Worm (Caenorhabditis elegans) whole organism, mixed stage, embryonic: ENCODE results near the gene Y73F8A.14.

Experiments used
- M03D4.4 ChIP-seq: sonication (generic microtip); optimal IDR thresholded peaks from 2 replicates; lab custom pipeline; 2017; ENCODE audit warnings: mild to moderate bottlenecking, missing genetic modification characterization, missing compliant biosample characterization
- bed-3 ChIP-seq: fragments of 200-800 bp; sonication (Bioruptor generic); optimal IDR thresholded peaks from 3 replicates; lab custom pipeline; 2018; ENCODE audit warnings: mild to moderate bottlenecking, missing genetic modification characterization, moderate library complexity, missing compliant biosample characterization
- blmp-1 ChIP-seq: fragments of 150-350 bp; optimal IDR thresholded peaks from 2 replicates; lab custom pipeline; 2014; ENCODE audit warnings: missing biosample characterization, missing genetic modification characterization
- ceh-39 ChIP-seq: fragments of 150-350 bp; optimal IDR thresholded peaks from 2 replicates; lab custom pipeline; 2014; ENCODE audit warnings: missing biosample characterization, missing genetic modification characterization
- ceh-43 ChIP-seq: fragments of 200-800 bp; sonication (Bioruptor generic); optimal IDR thresholded peaks from 2 replicates; lab custom pipeline; 2018; ENCODE audit warnings: mild to moderate bottlenecking, missing genetic modification characterization, moderate library complexity, missing compliant biosample characterization
- ceh-83 ChIP-seq: fragments of 200-800 bp; sonication (Bioruptor generic); optimal IDR thresholded peaks from 2 replicates; lab custom pipeline; 2018; ENCODE audit warnings: mild to moderate bottlenecking, missing genetic modification characterization, missing compliant biosample characterization
- ces-1 ChIP-seq: fragments of 150-350 bp; optimal IDR thresholded peaks from 2 replicates; lab custom pipeline; 2014; ENCODE audit warnings: missing biosample characterization, missing genetic modification reagents, missing genetic modification characterization
- cnd-1 ChIP-seq: fragments of 200-800 bp; sonication (Bioruptor generic); optimal IDR thresholded peaks from 2 replicates; lab custom pipeline; 2018; ENCODE audit warnings: mild to moderate bottlenecking, missing genetic modification characterization, missing compliant biosample characterization
- drap-1 ChIP-seq: fragments of 200-800 bp; sonication (Bioruptor generic); optimal IDR thresholded peaks from 3 replicates; lab custom pipeline; 2018; ENCODE audit warnings: mild to moderate bottlenecking, missing genetic modification characterization, missing compliant biosample characterization
- elt-1 ChIP-seq: sonication (generic microtip); optimal IDR thresholded peaks from 2 replicates; lab custom pipeline; 2017; ENCODE audit warnings: missing genetic modification characterization, mild to moderate bottlenecking, missing compliant biosample characterization, antibody characterized with exemption, moderate library complexity, borderline replicate concordance; ENCODE audit not compliant: insufficient read depth
- elt-3 ChIP-seq: fragments of 150-350 bp; optimal IDR thresholded peaks from 2 replicates; lab custom pipeline; 2014; ENCODE audit warnings: missing biosample characterization, missing genetic modification characterization
- flh-1 ChIP-seq: fragments of 200-800 bp; sonication (Bioruptor generic); optimal IDR thresholded peaks from 2 replicates; lab custom pipeline; 2018; ENCODE audit warnings: mild to moderate bottlenecking, missing genetic modification characterization, moderate library complexity, missing compliant biosample characterization
- ham-2 ChIP-seq: fragments of 200-800 bp; sonication (Bioruptor generic); optimal IDR thresholded peaks from 2 replicates; lab custom pipeline; 2018; ENCODE audit warnings: mild to moderate bottlenecking, missing genetic modification characterization, missing compliant biosample characterization
- hlh-1 ChIP-seq: fragments of 150-350 bp; optimal IDR thresholded peaks from 2 replicates; lab custom pipeline; 2014; ENCODE audit warnings: missing biosample characterization, missing genetic modification reagents, missing genetic modification characterization
- lin-13 ChIP-seq: fragments of 150-350 bp; optimal IDR thresholded peaks from 2 replicates; lab custom pipeline; 2014; ENCODE audit warnings: missing biosample characterization, missing genetic modification characterization
- lin-32 ChIP-seq: fragments of 200-800 bp; sonication (Bioruptor generic); optimal IDR thresholded peaks from 2 replicates; lab custom pipeline; 2018; ENCODE audit warnings: mild to moderate bottlenecking, missing genetic modification characterization, missing compliant biosample characterization
- lsy-2 ChIP-seq: fragments of 150-350 bp; optimal IDR thresholded peaks from 2 replicates; lab custom pipeline; 2014; ENCODE audit warnings: missing biosample characterization, missing genetic modification characterization
- mab-5 ChIP-seq: fragments of 150-350 bp; optimal IDR thresholded peaks from 2 replicates; lab custom pipeline; 2014; ENCODE audit warnings: missing biosample characterization, missing genetic modification characterization
- mep-1 ChIP-seq: fragments of 150-350 bp; optimal IDR thresholded peaks from 2 replicates; lab custom pipeline; 2017; ENCODE audit warnings: missing biosample characterization, missing genetic modification reagents, missing genetic modification characterization, inconsistent platforms
- mls-2 ChIP-seq: sonication (generic microtip); optimal IDR thresholded peaks from 2 replicates; lab custom pipeline; 2016; ENCODE audit warnings: mild to moderate bottlenecking, missing genetic modification characterization, moderate library complexity, missing compliant biosample characterization
- nhr-12 ChIP-seq: fragments of 150-350 bp; optimal IDR thresholded peaks from 2 replicates; lab custom pipeline; 2014; ENCODE audit warnings: missing biosample characterization, missing genetic modification characterization
- nhr-2 ChIP-seq: fragments of 150-350 bp; optimal IDR thresholded peaks from 2 replicates; lab custom pipeline; 2014; ENCODE audit warnings: missing biosample characterization, missing genetic modification characterization
- nhr-237 ChIP-seq: fragments of 150-350 bp; optimal IDR thresholded peaks from 2 replicates; lab custom pipeline; 2014; ENCODE audit warnings: missing biosample characterization, missing genetic modification characterization
- nhr-28 ChIP-seq: fragments of 150-350 bp; optimal IDR thresholded peaks from 2 replicates; lab custom pipeline; 2014; ENCODE audit warnings: missing biosample characterization, missing genetic modification characterization
- nhr-76 ChIP-seq: sonication (generic microtip); optimal IDR thresholded peaks from 2 replicates; lab custom pipeline; 2017; ENCODE audit warnings: missing biosample characterization, missing genetic modification characterization
- pha-4 ChIP-seq: fragments of 150-350 bp; optimal IDR thresholded peaks from 2 replicates; lab custom pipeline; 2018; ENCODE audit warnings: missing biosample characterization, missing genetic modification reagents, missing genetic modification characterization
- sem-2 ChIP-seq: fragments of 200-800 bp; sonication (Bioruptor generic); optimal IDR thresholded peaks from 2 replicates; lab custom pipeline; 2018; ENCODE audit warnings: mild to moderate bottlenecking, missing genetic modification characterization, missing compliant biosample characterization
- snpc-4 ChIP-seq: fragments of 150-350 bp; optimal IDR thresholded peaks from 2 replicates; lab custom pipeline; 2014; ENCODE audit warnings: missing biosample characterization, missing genetic modification characterization
- sptf-1 ChIP-seq: sonication (generic microtip); optimal IDR thresholded peaks from 2 replicates; lab custom pipeline; 2017; ENCODE audit warnings: mild to moderate bottlenecking, missing genetic modification characterization, moderate library complexity, missing compliant biosample characterization
- tbx-8 ChIP-seq: fragments of 200-800 bp; sonication (Bioruptor generic); optimal IDR thresholded peaks from 2 replicates; lab custom pipeline; 2018; ENCODE audit warnings: mild to moderate bottlenecking, missing genetic modification characterization, moderate library complexity, missing compliant biosample characterization
- unc-120 ChIP-seq: sonication (generic microtip); optimal IDR thresholded peaks from 2 replicates; lab custom pipeline; 2017; ENCODE audit warnings: missing genetic modification characterization, missing compliant biosample characterization; ENCODE audit not compliant: poor library complexity, severe bottlenecking
- unc-39 ChIP-seq: fragments of 150-350 bp; optimal IDR thresholded peaks from 2 replicates; lab custom pipeline; 2014; ENCODE audit warnings: missing biosample characterization, missing genetic modification characterization
- unc-62 ChIP-seq: fragments of 150-350 bp; optimal IDR thresholded peaks from 2 replicates; lab custom pipeline; 2014; ENCODE audit warnings: missing biosample characterization, missing genetic modification reagents, missing genetic modification characterization
- zip-8 ChIP-seq: fragments of 150-350 bp; optimal IDR thresholded peaks from 2 replicates; lab custom pipeline; 2014; ENCODE audit warnings: missing biosample characterization, missing genetic modification characterization
- ztf-11 ChIP-seq: fragments of 150-350 bp; optimal IDR thresholded peaks from 2 replicates; lab custom pipeline; 2014; ENCODE audit warnings: missing biosample characterization, missing genetic modification characterization

Gene Y73F8A.14

DNA sequence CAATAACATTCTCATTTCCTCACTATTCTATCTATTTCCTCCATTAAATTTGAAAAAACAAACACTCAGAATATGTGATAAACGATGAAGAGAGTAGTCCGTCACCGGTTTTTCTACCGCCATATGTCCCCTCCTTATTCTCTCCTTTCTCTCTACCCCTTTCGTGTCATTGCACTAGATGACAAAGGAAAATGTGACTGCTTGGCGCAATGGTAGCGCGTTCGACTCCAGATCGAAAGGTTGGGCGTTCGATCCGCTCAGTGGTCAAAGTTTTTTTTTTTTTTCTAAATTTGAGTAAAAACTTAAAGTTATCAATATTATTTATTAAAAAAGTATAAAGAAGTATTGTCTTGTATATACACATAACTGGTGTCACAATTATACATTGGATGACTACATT, 29.4 kb downstream of the Y73F8A.14 start:
- no peak for TF ChIP-seq nhr-237
- no peak for TF ChIP-seq ztf-11
- no peak for TF ChIP-seq mls-2 (tag; lab: Kevin White, UChicago)
- TF ChIP-seq ces-1 (GFP tag; lab: Kevin White, UChicago), result no peak
- no peak for TF ChIP-seq unc-62 (GFP tag; lab: Kevin White, UChicago)
- TF ChIP-seq drap-1, result no peak
- no peak for TF ChIP-seq elt-1 (tag; lab: Kevin White, UChicago)
- TF ChIP-seq ceh-43 (GFP tag; lab: Kevin White, UChicago), result peak; percentile 36
- no peak for TF ChIP-seq mab-5 (tag; lab: Kevin White, UChicago)
- peak; percentile 18 for TF ChIP-seq lin-32 (GFP tag; lab: Kevin White, UChicago)
- no peak for TF ChIP-seq lin-13 (tag; lab: Kevin White, UChicago)
- TF ChIP-seq cnd-1 (tag; lab: Kevin White, UChicago), result no peak
- no peak for TF ChIP-seq flh-1 (GFP tag; lab: Kevin White, UChicago)
- no peak for TF ChIP-seq nhr-12 (tag; lab: Kevin White, UChicago)
- TF ChIP-seq sptf-1 (tag; lab: Kevin White, UChicago), result no peak
- no peak for TF ChIP-seq blmp-1 (tag; lab: Kevin White, UChicago)
- TF ChIP-seq ham-2 (GFP tag; lab: Kevin White, UChicago), result no peak
- peak; percentile 15 for TF ChIP-seq bed-3 (GFP tag; lab: Kevin White, UChicago)
- no peak for TF ChIP-seq nhr-2 (tag; lab: Kevin White, UChicago)
- TF ChIP-seq ceh-83 (GFP tag; lab: Kevin White, UChicago), result peak; percentile 74
- no peak for TF ChIP-seq lsy-2 (tag; lab: Kevin White, UChicago)
- peak; percentile 65 for TF ChIP-seq M03D4.4 (tag; lab: Kevin White, UChicago)
- TF ChIP-seq nhr-76 (tag; lab: Kevin White, UChicago), result no peak
- TF ChIP-seq snpc-4, result no peak
- TF ChIP-seq pha-4, result no peak
- TF ChIP-seq elt-3, result no peak
- no peak for TF ChIP-seq tbx-8 (GFP tag; lab: Kevin White, UChicago)
- no peak for TF ChIP-seq hlh-1
- TF ChIP-seq unc-120 (tag; lab: Kevin White, UChicago), result no peak
- TF ChIP-seq unc-39 (tag; lab: Kevin White, UChicago), result no peak
- TF ChIP-seq mep-1 (tag; lab: Kevin White, UChicago), result peak; percentile 10
- no peak for TF ChIP-seq sem-2
- no peak for TF ChIP-seq ceh-39 (tag; lab: Kevin White, UChicago)
- TF ChIP-seq nhr-28, result no peak
- TF ChIP-seq zip-8 (tag; lab: Kevin White, UChicago), result no peak

DNA sequence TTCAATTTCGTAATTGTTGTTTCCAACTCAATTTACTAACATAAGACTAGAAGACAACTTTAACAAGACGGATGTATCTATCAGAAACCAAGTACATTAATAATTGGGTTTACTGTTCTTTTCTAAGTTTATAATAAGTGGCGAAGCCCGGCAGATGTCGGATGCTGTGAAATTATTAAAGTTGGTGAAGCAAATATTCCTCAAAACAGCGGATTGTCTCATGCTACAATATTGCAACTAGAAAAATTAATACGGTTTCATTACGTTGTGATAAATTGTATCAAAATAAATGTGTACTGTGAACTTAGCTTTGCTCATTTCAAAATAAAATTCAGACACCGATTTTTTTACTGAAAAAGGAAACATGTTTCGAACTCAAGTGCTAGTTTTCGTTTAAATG, 35.3 kb downstream of the Y73F8A.14 start:
- TF ChIP-seq unc-39 (tag; lab: Kevin White, UChicago), result no peak
- TF ChIP-seq sem-2, result no peak
- TF ChIP-seq ces-1 (GFP tag; lab: Kevin White, UChicago), result no peak
- TF ChIP-seq lsy-2 (tag; lab: Kevin White, UChicago), result no peak
- no peak for TF ChIP-seq drap-1
- TF ChIP-seq unc-120 (tag; lab: Kevin White, UChicago), result no peak
- no peak for TF ChIP-seq mep-1 (tag; lab: Kevin White, UChicago)
- TF ChIP-seq elt-1 (tag; lab: Kevin White, UChicago), result no peak
- no peak for TF ChIP-seq cnd-1 (tag; lab: Kevin White, UChicago)
- no peak for TF ChIP-seq ham-2 (GFP tag; lab: Kevin White, UChicago)
- no peak for TF ChIP-seq mls-2 (tag; lab: Kevin White, UChicago)
- no peak for TF ChIP-seq hlh-1
- no peak for TF ChIP-seq M03D4.4 (tag; lab: Kevin White, UChicago)
- TF ChIP-seq snpc-4, result no peak
- TF ChIP-seq tbx-8 (GFP tag; lab: Kevin White, UChicago), result no peak
- no peak for TF ChIP-seq sptf-1 (tag; lab: Kevin White, UChicago)

DNA sequence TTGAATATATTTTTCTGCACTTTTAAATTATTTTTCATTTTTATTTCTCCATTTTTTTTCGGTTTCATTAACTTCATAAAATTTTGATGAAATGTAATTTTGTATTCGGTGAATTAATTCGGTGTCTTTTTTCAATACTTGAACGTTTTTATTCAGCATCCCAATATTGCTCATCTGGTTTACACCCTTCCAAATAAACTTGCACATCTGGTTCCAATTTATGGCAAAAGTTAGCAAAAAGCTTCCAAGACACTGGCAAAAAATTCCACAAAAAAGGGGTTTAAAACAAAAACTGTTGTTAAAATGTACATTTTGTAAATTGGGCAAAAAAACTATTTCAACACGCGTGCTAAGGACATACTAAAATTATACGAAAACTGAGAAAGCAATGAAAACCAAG, 38.7 kb downstream of the Y73F8A.14 start:
- TF ChIP-seq sem-2 (no peak), mep-1 (tag; lab: Kevin White, UChicago) (no peak), lin-32 (GFP tag; lab: Kevin White, UChicago) (no peak), bed-3 (GFP tag; lab: Kevin White, UChicago) (no peak), sptf-1 (tag; lab: Kevin White, UChicago) (no peak), ztf-11 (no peak), elt-3 (no peak), ces-1 (GFP tag; lab: Kevin White, UChicago) (no peak), nhr-2 (tag; lab: Kevin White, UChicago) (no peak), blmp-1 (tag; lab: Kevin White, UChicago) (no peak), zip-8 (tag; lab: Kevin White, UChicago) (no peak), pha-4 (no peak), tbx-8 (GFP tag; lab: Kevin White, UChicago) (no peak), nhr-12 (tag; lab: Kevin White, UChicago) (no peak), drap-1 (no peak), flh-1 (GFP tag; lab: Kevin White, UChicago) (no peak), mab-5 (tag; lab: Kevin White, UChicago) (no peak)
